Worm (Caenorhabditis elegans): Measurements from ENCODE around the gene mdh-1.

DNA sequence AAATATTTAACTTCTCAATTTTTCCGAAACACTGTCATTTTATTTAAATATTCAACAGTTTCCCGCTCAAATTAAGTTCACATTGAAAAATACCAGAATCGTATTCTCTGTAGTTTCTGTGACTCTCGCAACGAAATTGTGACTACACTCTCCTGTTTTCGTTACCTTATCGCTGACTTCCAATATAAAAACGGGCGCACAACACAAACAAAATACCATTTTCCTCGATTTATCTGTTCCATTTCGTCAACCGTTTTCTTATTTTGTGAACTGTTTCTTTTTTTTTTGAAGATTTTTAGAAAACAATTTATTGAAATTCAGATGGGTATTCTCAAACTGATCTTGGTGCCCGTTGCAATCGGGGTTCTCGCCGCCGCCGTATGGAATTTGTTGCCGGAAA, 17.4 kb downstream of the mdh-1 start, which contains the start of gene W01A11.1:
- TF ChIP-seq unc-55 (GFP tag; optimal IDR thresholded peaks at IDR 0.05) (no peak), ceh-9 (tag; optimal IDR thresholded peaks at IDR 0.05) (no peak), ceh-14 (tag; optimal IDR thresholded peaks at IDR 0.05) (no peak)
